Worm (Caenorhabditis elegans): ENCODE results near the gene fbxc-34.
"Not testable (repeated sequence)": the region's sequence is repeated elsewhere in the genome, so short reads cannot be mapped to it uniquely, and the experiment has no call there.

Gene fbxc-34

DNA sequence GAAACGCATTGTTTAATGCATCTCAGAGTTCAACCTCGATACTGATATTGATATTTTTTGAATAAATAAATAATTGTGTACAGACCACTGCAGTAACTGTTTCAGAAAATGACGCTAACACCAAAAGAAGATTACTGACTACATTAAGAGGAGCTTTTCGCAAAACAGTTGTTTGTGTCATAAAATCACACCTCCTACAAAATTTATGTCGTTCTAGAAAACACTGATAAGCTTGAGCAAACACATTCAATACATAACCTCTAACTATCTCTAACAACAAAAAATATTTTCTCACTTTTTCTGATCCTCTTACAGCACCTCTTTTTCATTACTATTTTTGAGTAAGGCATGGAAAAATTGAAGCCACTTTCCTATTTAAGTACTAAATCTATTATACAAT is 23.7 kb downstream of the fbxc-34 start, which contains the start of gene fbxc-7:
fbxc-7 (plus strand) TSS at position 301 of the 400 bp plus-strand sequence.
- not testable (repeated sequence) for TF ChIP-seq unc-3 (GFP tag; conservative IDR thresholded peaks at IDR 0.05); unc-3 (tag; optimal IDR thresholded peaks at IDR 0.05); pros-1 (tag; optimal IDR thresholded peaks at IDR 0.05); lim-6 (tag; optimal IDR thresholded peaks at IDR 0.05)

DNA sequence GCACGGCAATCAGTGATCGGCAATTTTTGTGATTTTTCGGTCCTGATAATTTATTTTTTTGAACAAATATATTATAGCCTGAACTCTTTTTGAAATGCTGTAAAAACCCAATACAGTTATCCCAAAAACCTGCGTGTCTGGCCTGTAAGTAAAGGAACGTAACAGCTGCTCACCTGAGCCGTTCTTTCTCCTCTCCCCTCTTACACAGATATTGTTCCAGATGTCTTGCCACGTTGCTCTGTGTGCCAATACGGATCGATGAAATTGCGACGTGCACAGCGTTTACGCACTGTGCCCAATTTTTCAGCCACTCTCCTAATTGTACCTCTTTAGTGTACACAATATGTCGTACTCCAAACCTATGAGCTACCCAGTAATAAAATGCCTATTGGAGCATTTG is 27.6 kb downstream of the fbxc-34 start, which contains the start of gene sdz-4:
sdz-4 (plus strand) TSS at position 301 of the 400 bp plus-strand sequence.
- TF ChIP-seq hlh-6 (tag; optimal IDR thresholded peaks at IDR 0.05) (no peak), ceh-18 (tag; optimal IDR thresholded peaks at IDR 0.05) (no peak), ztf-16 (tag; optimal IDR thresholded peaks at IDR 0.05) (no peak)

DNA sequence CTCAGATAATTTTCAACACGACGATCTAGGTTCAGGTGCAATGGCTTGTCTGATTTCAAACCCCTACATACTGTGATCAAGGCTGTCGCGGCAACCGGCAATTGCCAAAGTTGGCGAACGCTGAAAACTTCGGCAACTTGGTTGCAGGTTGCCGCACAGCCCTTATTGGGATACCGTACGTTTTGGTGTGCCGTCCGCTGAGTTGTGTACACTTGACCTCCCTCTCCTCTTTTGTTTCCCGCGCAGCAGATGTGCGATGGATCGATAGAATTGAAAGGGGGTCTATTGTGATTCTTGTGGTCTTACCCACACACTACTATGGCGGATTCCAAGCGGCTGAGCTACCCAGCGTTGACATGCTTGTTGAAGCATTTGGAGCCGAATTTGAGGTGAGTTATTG is 29.2 kb downstream of the fbxc-34 start, which contains the start of the genes C32B5.18 and C32B5.7:
C32B5.18 (plus strand) TSS at position 301 of the 400 bp plus-strand sequence.
C32B5.7 (plus strand) TSS at position 311 of the 400 bp plus-strand sequence.
- TF ChIP-seq pat-9 (tag; optimal IDR thresholded peaks at IDR 0.05) (no peak), C08G9.2 (tag; optimal IDR thresholded peaks at IDR 0.05) (no peak), pqm-1 (tag; optimal IDR thresholded peaks at IDR 0.05) (no peak), npax-4 (tag; optimal IDR thresholded peaks at IDR 0.05) (no peak), hlh-30 (tag; optimal IDR thresholded peaks at IDR 0.05; ENCODE audit: insufficient read depth) (no peak), ceh-34 (tag; optimal IDR thresholded peaks at IDR 0.05) (no peak), ceh-19 (GFP tag; optimal IDR thresholded peaks at IDR 0.05) (no peak), ttx-3 (tag; optimal IDR thresholded peaks at IDR 0.05) (no peak), lin-11 (tag; optimal IDR thresholded peaks at IDR 0.05) (no peak), madf-2 (tag; optimal IDR thresholded peaks at IDR 0.05) (no peak), pha-4 (tag; optimal IDR thresholded peaks at IDR 0.05) (no peak)

DNA sequence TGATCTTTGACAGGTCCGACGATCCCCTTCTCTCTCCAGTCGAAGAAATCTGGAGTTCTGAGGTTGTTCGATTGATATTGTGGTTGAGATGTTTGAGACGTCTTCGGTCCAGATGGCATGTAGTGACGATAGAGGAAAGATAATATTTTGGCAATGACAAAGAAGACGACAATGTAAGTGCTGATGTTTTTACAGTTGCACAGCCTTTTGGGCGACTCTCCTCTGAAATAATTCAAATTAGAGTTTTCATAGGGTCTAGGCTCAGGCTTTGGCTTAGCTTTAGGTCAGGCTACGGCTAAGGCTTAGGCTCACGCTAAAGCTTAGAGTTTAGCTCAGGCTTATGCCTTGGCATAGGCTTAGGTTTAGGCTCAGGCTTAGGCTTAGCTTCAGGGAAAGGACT is 31.0 kb downstream of the fbxc-34 start, which contains the start of gene C32B5.13:
C32B5.13 (minus strand) TSS at position 101 of the 400 bp plus-strand sequence.
- no peak for TF ChIP-seq K09A11.1 (tag; optimal IDR thresholded peaks at IDR 0.05; ENCODE audit: insufficient read depth)
- no peak for TF ChIP-seq ceh-14 (tag; optimal IDR thresholded peaks at IDR 0.05)
- TF ChIP-seq sox-4 (tag; optimal IDR thresholded peaks at IDR 0.05): no peak
- no peak for TF ChIP-seq syd-9 (tag; optimal IDR thresholded peaks at IDR 0.05)

DNA sequence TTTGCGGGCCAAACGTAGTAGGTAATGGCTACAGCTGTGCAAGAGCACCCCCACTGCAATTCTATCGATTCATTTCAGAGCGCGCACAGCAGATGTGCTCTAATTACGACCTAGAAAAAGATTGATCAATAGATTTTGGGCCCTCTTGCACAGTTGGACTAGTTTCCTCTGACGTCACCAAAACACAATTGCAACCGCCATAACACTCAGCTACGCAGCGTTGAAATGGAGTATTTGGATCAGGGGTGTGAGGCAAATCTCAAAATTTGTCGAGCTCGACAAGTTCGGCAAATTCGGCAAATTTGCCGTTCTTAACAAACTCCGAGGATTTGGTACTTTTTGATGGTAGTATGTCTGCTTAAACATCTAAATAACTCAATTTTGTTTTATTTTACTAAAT is 36.0 kb downstream of the fbxc-34 start, which contains the start of gene fbxc-18:
fbxc-18 (minus strand) TSS at position 101 of the 400 bp plus-strand sequence.
- not testable (repeated sequence) for TF ChIP-seq F13H6.1 (tag; optimal IDR thresholded peaks at IDR 0.05); ceh-19 (GFP tag; optimal IDR thresholded peaks at IDR 0.05); rnt-1 (tag; optimal IDR thresholded peaks at IDR 0.05)

DNA sequence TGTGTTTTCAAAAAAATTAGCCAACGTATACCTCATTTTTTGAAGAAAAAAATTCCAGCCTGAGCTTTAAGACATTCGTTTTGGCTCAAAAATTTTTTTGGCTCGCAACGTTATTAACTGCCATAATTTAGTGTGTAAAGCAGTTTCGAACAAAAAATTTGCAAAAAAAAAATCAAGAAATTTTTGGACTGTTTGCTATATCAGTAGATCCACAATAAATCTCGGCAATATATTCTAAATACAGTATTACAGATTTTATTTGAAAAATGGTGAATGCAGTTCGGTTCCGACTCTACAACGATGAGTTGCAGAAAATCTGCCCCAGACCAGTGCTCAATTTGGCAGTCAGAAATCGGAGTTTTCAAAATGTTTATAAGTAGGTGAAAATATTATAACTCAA is 37.1 kb downstream of the fbxc-34 start, which contains the start of gene C32B5.6:
C32B5.6 (plus strand) TSS at position 301 of the 400 bp plus-strand sequence.
- TF ChIP-seq ceh-22 (tag; optimal IDR thresholded peaks at IDR 0.05); hlh-13 (GFP tag; optimal IDR thresholded peaks at IDR 0.05); pag-3 (tag; optimal IDR thresholded peaks at IDR 0.05; ENCODE audit: borderline replicate concordance): not testable (repeated sequence)

DNA sequence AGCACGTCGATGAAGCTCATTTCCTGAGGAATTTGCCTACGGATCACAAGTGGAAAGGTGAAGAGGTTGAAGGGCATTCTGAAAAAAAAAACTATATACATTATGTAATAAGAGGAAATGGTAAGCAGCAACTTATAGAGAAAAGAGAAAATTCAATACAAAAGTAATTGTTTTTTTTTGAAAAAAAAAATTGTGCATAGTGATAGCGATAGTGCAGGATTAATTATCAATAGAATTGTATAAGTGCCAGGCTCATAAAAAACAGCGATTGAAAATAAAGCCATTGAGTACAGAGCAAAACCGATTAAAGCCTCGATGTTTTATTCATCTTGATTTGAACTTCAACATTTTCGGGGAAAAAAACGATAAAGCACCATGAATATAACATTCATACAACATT is 41.9 kb downstream of the fbxc-34 start, which contains the start of gene C32B5.15:
C32B5.15 (minus strand) TSS at position 101 of the 400 bp plus-strand sequence.
- TF ChIP-seq ceh-24 (tag; optimal IDR thresholded peaks at IDR 0.05) (no peak), elt-2 (tag; optimal IDR thresholded peaks at IDR 0.05) (no peak), nfya-1 (tag; optimal IDR thresholded peaks at IDR 0.05) (no peak), T23F11.4 (GFP tag; optimal IDR thresholded peaks at IDR 0.05) (no peak), dve-1 (tag; optimal IDR thresholded peaks at IDR 0.05) (no peak), tbx-2 (tag; optimal IDR thresholded peaks at IDR 0.05) (no peak), hlh-6 (tag; optimal IDR thresholded peaks at IDR 0.05) (no peak), ceh-14 (tag; optimal IDR thresholded peaks at IDR 0.05) (no peak), odd-2 (tag; optimal IDR thresholded peaks at IDR 0.05) (no peak)

Measured in whole organism, late embryonic.